Worm (Caenorhabditis elegans) whole organism, early embryonic: ENCODE measurements around the gene F26F2.5.

Source experiments
- B0310.2 ChIP-seq: sonication (generic microtip); optimal IDR thresholded peaks from 2 replicates; lab custom pipeline; 2016; ENCODE audit warnings: mild to moderate bottlenecking, missing genetic modification characterization, missing compliant biosample characterization
- ama-1 ChIP-seq: fragments of 150-350 bp; optimal IDR thresholded peaks from 2 replicates; lab custom pipeline; 2014
- ceh-36 ChIP-seq: sonication (generic microtip); optimal IDR thresholded peaks from 2 replicates; lab custom pipeline; 2016; ENCODE audit warnings: missing genetic modification characterization, inconsistent platforms, missing compliant biosample characterization
- flt-1 ChIP-seq: fragments of 200-800 bp; sonication (Bioruptor generic); IDR thresholded peaks from 2 replicates; pipeline ENCODE4 v1.3.6; 2022; ENCODE audit warnings: missing genetic modification characterization, missing compliant biosample characterization
- tbx-37 ChIP-seq: fragments of 200-800 bp; sonication (Bioruptor generic); conservative IDR thresholded peaks from 2 replicates; pipeline ENCODE4 v1.3.6; 2022; ENCODE audit warnings: missing genetic modification reagents, missing genetic modification characterization, missing compliant biosample characterization
- tra-4 ChIP-seq: sonication (generic microtip); optimal IDR thresholded peaks from 2 replicates; lab custom pipeline; 2017; ENCODE audit warnings: missing genetic modification characterization, missing compliant biosample characterization

- TF ChIP-seq B0310.2 (tag; lab: Kevin White, UChicago): no peak
- TF ChIP-seq flt-1 (GFP tag; lab: Robert Waterston, UW): no peak
- TF ChIP-seq ama-1 (lab: Kevin White, UChicago): no peak
- no peak for TF ChIP-seq ceh-36
- no peak for TF ChIP-seq tbx-37 (GFP tag; lab: Robert Waterston, UW)
- no peak for TF ChIP-seq tra-4 (tag; lab: Kevin White, UChicago)
These were observed 46.0 kb upstream of the F26F2.5 start, which contains the start of gene Y38H6C.13 for ce11 chrV:20527493-20527892.
